Worm (Caenorhabditis elegans): ENCODE results near the gene C36H8.1.

DNA sequence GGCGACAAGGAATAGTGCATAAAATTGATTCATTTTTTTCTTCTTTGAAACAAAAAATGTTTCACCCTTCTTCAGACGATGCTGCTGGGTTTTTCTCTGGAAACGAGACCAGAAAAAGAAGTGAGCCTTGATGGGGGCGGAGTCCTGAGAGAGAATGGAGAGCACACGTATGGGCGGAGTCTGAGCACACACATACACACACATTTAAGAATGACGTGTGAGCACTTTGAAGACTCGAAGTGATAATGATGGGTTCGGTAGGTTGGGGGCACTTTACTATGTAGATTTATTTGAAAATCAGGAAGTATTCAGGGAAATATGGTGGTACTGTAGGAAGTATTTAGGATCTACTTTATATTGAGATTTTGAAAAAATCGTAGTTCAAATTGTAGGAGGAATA is 12.9 kb upstream of the C36H8.1 start, which contains the start of gene flp-9:
- TF ChIP-seq ztf-16 (tag; optimal IDR thresholded peaks at IDR 0.05), result no peak
- no peak for TF ChIP-seq unc-55 (GFP tag; optimal IDR thresholded peaks at IDR 0.05)
- TF ChIP-seq sdc-2 (tag; optimal IDR thresholded peaks at IDR 0.05), result no peak
- no peak for TF ChIP-seq odd-2 (tag; optimal IDR thresholded peaks at IDR 0.05)
- TF ChIP-seq pqm-1 (tag; optimal IDR thresholded peaks at IDR 0.05), result no peak
- no peak for TF ChIP-seq ceh-19 (GFP tag; optimal IDR thresholded peaks at IDR 0.05)
- no peak for TF ChIP-seq fkh-10 (GFP tag; optimal IDR thresholded peaks at IDR 0.05)
- no peak for TF ChIP-seq elt-4 (tag; optimal IDR thresholded peaks at IDR 0.05)
- TF ChIP-seq nhr-11 (tag; optimal IDR thresholded peaks at IDR 0.05), result no peak

Measured in whole organism, late embryonic.